Fruit fly (Drosophila melanogaster): Measurements from ENCODE around the gene CG4278.

Gene CG4278

dm6 chr2L:16353765-16354164 lies 26.9 kb downstream of the CG4278 start:
- no peak for TF ChIP-seq CG17801 (GFP tag; optimal IDR thresholded peaks at IDR 0.05; ENCODE audit: partially characterized antibody)

DNA sequence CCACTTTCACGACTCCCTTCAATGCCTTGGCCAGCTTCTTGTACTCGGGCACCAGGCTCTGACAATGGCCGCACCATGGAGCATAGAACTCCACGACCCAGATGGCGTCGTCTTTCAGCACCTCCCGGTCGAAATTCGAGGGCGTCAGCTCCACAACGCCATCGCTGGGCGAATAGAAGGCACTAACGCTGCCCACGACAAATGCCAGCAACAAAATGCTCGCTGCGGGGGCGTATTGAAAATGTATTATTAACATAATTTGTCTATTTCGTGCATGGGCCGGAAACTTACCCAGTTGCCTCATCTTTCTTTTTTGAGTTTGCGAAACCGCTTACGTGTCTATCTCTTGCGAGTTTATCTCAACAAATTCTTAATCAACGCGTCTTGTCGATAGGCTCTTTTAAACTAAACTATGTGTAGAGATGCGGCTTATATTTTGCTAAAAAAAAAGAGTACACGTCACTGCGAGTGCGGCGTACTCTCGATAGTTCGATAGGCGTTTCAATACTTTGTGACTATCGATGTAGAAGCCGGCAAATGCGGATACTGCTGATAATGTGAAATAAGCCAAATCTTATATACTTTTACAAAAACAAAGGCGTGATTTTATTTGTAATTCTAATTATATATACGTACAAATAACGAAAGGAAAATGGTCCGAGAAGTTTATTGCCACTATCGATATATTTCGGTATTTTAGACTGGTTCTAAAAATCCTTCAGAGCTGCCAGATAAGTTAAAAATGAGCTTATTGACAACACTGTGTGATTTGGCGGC lies 29.6 kb downstream of the CG4278 start, which contains the start of gene CaBP1:
TSS of gene CaBP1 (minus strand) at position 487 of the 777 bp plus-strand sequence.
- TF ChIP-seq CG17801 (GFP tag; optimal IDR thresholded peaks at IDR 0.05; ENCODE audit: partially characterized antibody): peak; percentile 9

- no peak for TF ChIP-seq CG17801 (GFP tag; optimal IDR thresholded peaks at IDR 0.05; ENCODE audit: partially characterized antibody)
These were observed 31.0 kb downstream of the CG4278 start for dm6 chr2L:16357865-16358264.

dm6 chr2L:16365603-16366002 lies 38.7 kb downstream of the CG4278 start, which contains the start of gene jhamt:
Gene jhamt, plus strand, starts transcription at chr2L:16365903.
- TF ChIP-seq CG17801 (GFP tag; optimal IDR thresholded peaks at IDR 0.05; ENCODE audit: partially characterized antibody): no peak

DNA sequence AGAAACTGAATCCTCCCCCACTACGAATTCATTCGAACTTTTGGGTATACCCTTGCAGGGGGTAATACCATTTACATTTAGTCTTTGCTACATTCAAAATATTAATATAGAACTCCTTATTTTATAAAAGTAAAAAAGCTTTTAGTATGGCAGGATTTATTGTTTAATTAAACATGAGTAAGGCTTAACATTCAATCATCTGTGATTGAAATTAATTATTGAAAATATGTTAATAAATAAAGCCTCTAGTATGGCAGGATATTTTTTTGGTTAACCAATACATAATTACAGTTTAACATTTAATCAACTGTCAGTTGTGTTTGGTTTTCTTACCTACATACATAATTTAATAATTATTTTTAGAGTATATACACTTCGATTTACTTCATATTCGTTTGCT lies 47.8 kb downstream of the CG4278 start:
- TF ChIP-seq CG17801 (GFP tag; optimal IDR thresholded peaks at IDR 0.05; ENCODE audit: partially characterized antibody): no peak
